Worm (Caenorhabditis elegans) whole organism, L1 larva: ENCODE data around the gene ZK154.6.

ENCODE experiments used
- C16A3.4 ChIP-seq: fragments of 150-350 bp; optimal IDR thresholded peaks from 2 replicates; lab custom pipeline; 2014; ENCODE audit warnings: missing biosample characterization, missing genetic modification characterization
- Y116A8C.19 ChIP-seq: sonication (generic microtip); optimal IDR thresholded peaks from 2 replicates; lab custom pipeline; 2016; ENCODE audit warnings: missing compliant biosample characterization, missing genetic modification characterization, borderline replicate concordance
- aha-1 ChIP-seq: fragments of 150-350 bp; optimal IDR thresholded peaks from 2 replicates; lab custom pipeline; 2014; ENCODE audit warnings: missing biosample characterization, missing genetic modification characterization
- alr-1 ChIP-seq: fragments of 200-800 bp; sonication (Bioruptor generic); optimal IDR thresholded peaks from 2 replicates; lab custom pipeline; 2018; ENCODE audit warnings: borderline replicate concordance, mild to moderate bottlenecking, missing genetic modification characterization, missing compliant biosample characterization
- aly-2 ChIP-seq: fragments of 150-350 bp; optimal IDR thresholded peaks from 2 replicates; lab custom pipeline; 2014; ENCODE audit warnings: missing biosample characterization, missing genetic modification characterization
- ceh-63 ChIP-seq: fragments of 200-800 bp; sonication (Bioruptor generic); optimal IDR thresholded peaks from 2 replicates; lab custom pipeline; 2018; ENCODE audit warnings: mild to moderate bottlenecking, missing genetic modification characterization, missing compliant biosample characterization
- ceh-8 ChIP-seq: fragments of 200-800 bp; sonication (Bioruptor generic); optimal IDR thresholded peaks from 2 replicates; lab custom pipeline; 2018; ENCODE audit warnings: mild to moderate bottlenecking, missing genetic modification characterization, moderate library complexity, missing compliant biosample characterization
- ceh-88 ChIP-seq: fragments of 200-800 bp; sonication (Bioruptor generic); IDR thresholded peaks from 2 replicates; pipeline ENCODE4 v1.3.6; 2022; ENCODE audit warnings: missing genetic modification characterization, missing compliant biosample characterization
- ceh-90 ChIP-seq: sonication (generic microtip); optimal IDR thresholded peaks from 2 replicates; lab custom pipeline; 2016; ENCODE audit warnings: missing genetic modification characterization, missing compliant biosample characterization
- ces-1 ChIP-seq: fragments of 150-350 bp; optimal IDR thresholded peaks from 2 replicates; lab custom pipeline; 2014; ENCODE audit warnings: missing biosample characterization, missing genetic modification reagents, missing genetic modification characterization
- dpl-1 ChIP-seq, 3 experiments: fragments of 150-350 bp in 2 of 3; sonication (generic microtip) in 1 of 3; optimal IDR thresholded peaks; 2 replicates each; lab custom pipeline; 2014 to 2017; ENCODE audit warnings: missing biosample characterization in 3 of 3, missing genetic modification characterization in 3 of 3, missing genetic modification reagents in 3 of 3
- dsc-1 ChIP-seq: sonication (generic microtip); optimal IDR thresholded peaks from 2 replicates; lab custom pipeline; 2016; ENCODE audit warnings: mild to moderate bottlenecking, missing genetic modification characterization, missing compliant biosample characterization
- efl-3 ChIP-seq: fragments of 200-800 bp; sonication (Bioruptor generic); optimal IDR thresholded peaks from 2 replicates; lab custom pipeline; 2018; ENCODE audit warnings: mild to moderate bottlenecking, missing genetic modification characterization, missing compliant biosample characterization
- egl-13 ChIP-seq: sonication (generic microtip); optimal IDR thresholded peaks from 2 replicates; lab custom pipeline; 2016; ENCODE audit warnings: missing genotype, missing genetic modification reagents, missing genetic modification characterization, missing compliant biosample characterization
- egl-27 ChIP-seq, 2 experiments: fragments of 150-350 bp in 1 of 2; sonication (generic microtip); optimal IDR thresholded peaks; 3 replicates each; lab custom pipeline; 2017 to 2018; ENCODE audit warnings: missing biosample characterization in 2 of 2, missing genetic modification characterization in 2 of 2, missing genetic modification reagents in 2 of 2
- elt-2 ChIP-seq: sonication (generic microtip); optimal IDR thresholded peaks from 2 replicates; lab custom pipeline; 2016; ENCODE audit warnings: missing genetic modification characterization, mild to moderate bottlenecking, inconsistent platforms, missing compliant biosample characterization, missing genetic modification reagents
- elt-3 ChIP-seq, 6 experiments: fragments of 150-350 bp in 1 of 6; sonication (generic microtip); optimal IDR thresholded peaks; 2 replicates each; lab custom pipeline; 2017 to 2018; ENCODE audit warnings: missing biosample characterization in 6 of 6, missing genetic modification characterization in 6 of 6, inconsistent platforms in 1 of 6
- fkh-10 ChIP-seq: sonication (generic microtip); optimal IDR thresholded peaks from 2 replicates; lab custom pipeline; 2017; ENCODE audit warnings: missing biosample characterization, missing genetic modification reagents, missing genetic modification characterization
- fos-1 ChIP-seq: fragments of 150-350 bp; optimal IDR thresholded peaks from 2 replicates; lab custom pipeline; 2014; ENCODE audit warnings: missing biosample characterization, missing genetic modification characterization
- grh-1 ChIP-seq: fragments of 200-800 bp; sonication (Bioruptor generic); IDR thresholded peaks from 2 replicates; pipeline ENCODE4 v1.3.6; 2022; ENCODE audit warnings: missing genetic modification reagents, missing genetic modification characterization, missing compliant biosample characterization
- hlh-4 ChIP-seq: sonication (generic microtip); optimal IDR thresholded peaks from 2 replicates; lab custom pipeline; 2016; ENCODE audit warnings: mild to moderate bottlenecking, missing genetic modification characterization, missing compliant biosample characterization
- hpl-2 ChIP-seq: fragments of 150-350 bp; optimal IDR thresholded peaks from 2 replicates; lab custom pipeline; 2014; ENCODE audit warnings: missing biosample characterization, missing genetic modification reagents, missing genetic modification characterization
- irx-1 ChIP-seq: sonication (generic microtip); optimal IDR thresholded peaks from 2 replicates; lab custom pipeline; 2016; ENCODE audit warnings: missing genetic modification characterization, missing compliant biosample characterization
- jun-1 ChIP-seq: fragments of 150-350 bp; optimal IDR thresholded peaks from 2 replicates; lab custom pipeline; 2014; ENCODE audit warnings: missing biosample characterization, missing genetic modification reagents, missing genetic modification characterization
- lin-13 ChIP-seq: fragments of 150-350 bp; optimal IDR thresholded peaks from 2 replicates; lab custom pipeline; 2014; ENCODE audit warnings: missing biosample characterization, missing genetic modification reagents, missing genetic modification characterization
- lin-14 ChIP-seq: fragments of 200-800 bp; sonication (Bioruptor generic); optimal IDR thresholded peaks from 2 replicates; lab custom pipeline; 2018; ENCODE audit warnings: mild to moderate bottlenecking, missing genetic modification characterization, moderate library complexity, missing compliant biosample characterization
- lin-35 ChIP-seq, 2 experiments: fragments of 150-350 bp; optimal IDR thresholded peaks; 2 replicates each; lab custom pipeline; 2014; ENCODE audit warnings: missing biosample characterization in 2 of 2, missing genetic modification characterization in 2 of 2, missing genetic modification reagents in 2 of 2
- lin-39 ChIP-seq: fragments of 150-350 bp; optimal IDR thresholded peaks from 2 replicates; lab custom pipeline; 2014; ENCODE audit warnings: missing biosample characterization, missing genetic modification reagents, missing genetic modification characterization
- lir-3 ChIP-seq: sonication (generic microtip); optimal IDR thresholded peaks from 2 replicates; lab custom pipeline; 2016; ENCODE audit warnings: mild to moderate bottlenecking, missing genetic modification characterization, moderate library complexity, missing compliant biosample characterization; ENCODE audit not compliant: poor library complexity
- lsy-2 ChIP-seq, 2 experiments: fragments of 150-350 bp; optimal IDR thresholded peaks; 2 replicates each; lab custom pipeline; 2014; ENCODE audit warnings: missing biosample characterization in 2 of 2, missing genetic modification characterization in 2 of 2
- mab-9 ChIP-seq: fragments of 200-800 bp; sonication (Bioruptor generic); IDR thresholded peaks from 2 replicates; pipeline ENCODE4 v1.3.6; 2022; ENCODE audit warnings: missing genetic modification reagents, missing genetic modification characterization, missing compliant biosample characterization
- mdl-1 ChIP-seq, 2 experiments: fragments of 150-350 bp; optimal IDR thresholded peaks; 2 replicates each; lab custom pipeline; 2014 to 2017; ENCODE audit warnings: missing biosample characterization in 2 of 2, missing genetic modification characterization in 2 of 2, inconsistent platforms in 1 of 2
- nhr-11 ChIP-seq: fragments of 150-350 bp; optimal IDR thresholded peaks from 2 replicates; lab custom pipeline; 2014; ENCODE audit warnings: missing biosample characterization, missing genetic modification characterization
- nhr-12 ChIP-seq: sonication (generic microtip); optimal IDR thresholded peaks from 2 replicates; lab custom pipeline; 2017; ENCODE audit warnings: missing biosample characterization, missing genetic modification characterization
- nhr-20 ChIP-seq: sonication (generic microtip); optimal IDR thresholded peaks from 2 replicates; lab custom pipeline; 2016; ENCODE audit warnings: mild to moderate bottlenecking, missing genetic modification characterization, missing compliant biosample characterization
- nhr-237 ChIP-seq: fragments of 150-350 bp; optimal IDR thresholded peaks from 2 replicates; lab custom pipeline; 2014; ENCODE audit warnings: missing biosample characterization, missing genetic modification characterization
- nhr-71 ChIP-seq: sonication (generic microtip); optimal IDR thresholded peaks from 2 replicates; lab custom pipeline; 2016; ENCODE audit warnings: mild to moderate bottlenecking, missing genetic modification characterization, moderate library complexity, missing compliant biosample characterization
- nhr-76 ChIP-seq: sonication (generic microtip); optimal IDR thresholded peaks from 2 replicates; lab custom pipeline; 2017; ENCODE audit warnings: missing biosample characterization, missing genetic modification characterization
- nhr-90 ChIP-seq: sonication (generic microtip); optimal IDR thresholded peaks from 2 replicates; lab custom pipeline; 2016; ENCODE audit warnings: mild to moderate bottlenecking, missing genetic modification characterization, missing compliant biosample characterization; ENCODE audit not compliant: poor library complexity
- pag-3 ChIP-seq: sonication (generic microtip); optimal IDR thresholded peaks from 2 replicates; lab custom pipeline; 2017; ENCODE audit warnings: missing genetic modification characterization, mild to moderate bottlenecking, missing compliant biosample characterization, antibody characterized with exemption, borderline replicate concordance; ENCODE audit not compliant: insufficient read depth
- rnt-1 ChIP-seq: sonication (generic microtip); optimal IDR thresholded peaks from 2 replicates; lab custom pipeline; 2016; ENCODE audit warnings: mild to moderate bottlenecking, missing genetic modification characterization, moderate library complexity, missing compliant biosample characterization
- skn-1 ChIP-seq: fragments of 150-350 bp; optimal IDR thresholded peaks from 2 replicates; lab custom pipeline; 2014; ENCODE audit warnings: missing biosample characterization, missing genetic modification characterization
- snu-23 ChIP-seq: sonication (generic microtip); optimal IDR thresholded peaks from 2 replicates; lab custom pipeline; 2016; ENCODE audit warnings: missing genetic modification characterization, missing compliant biosample characterization
- sox-4 ChIP-seq: sonication (generic microtip); optimal IDR thresholded peaks from 2 replicates; lab custom pipeline; 2016; ENCODE audit warnings: missing genetic modification characterization, missing compliant biosample characterization
- sptf-1 ChIP-seq: fragments of 150-350 bp; optimal IDR thresholded peaks from 2 replicates; lab custom pipeline; 2014; ENCODE audit warnings: missing biosample characterization, missing genetic modification characterization
- tlp-1 ChIP-seq: fragments of 150-350 bp; optimal IDR thresholded peaks from 2 replicates; lab custom pipeline; 2014; ENCODE audit warnings: missing biosample characterization, missing genetic modification characterization
- unc-130 ChIP-seq: fragments of 150-350 bp; optimal IDR thresholded peaks from 2 replicates; lab custom pipeline; 2017; ENCODE audit warnings: missing biosample characterization, missing genetic modification characterization, inconsistent platforms
- vab-15 ChIP-seq: sonication (generic microtip); optimal IDR thresholded peaks from 2 replicates; lab custom pipeline; 2017; ENCODE audit warnings: missing genotype, mild to moderate bottlenecking, missing genetic modification characterization, missing compliant biosample characterization
- xbp-1 ChIP-seq: sonication (generic microtip); optimal IDR thresholded peaks from 2 replicates; lab custom pipeline; 2016; ENCODE audit warnings: missing genetic modification characterization, missing compliant biosample characterization
- zag-1 ChIP-seq: fragments of 150-350 bp; optimal IDR thresholded peaks from 2 replicates; lab custom pipeline; 2014; ENCODE audit warnings: missing biosample characterization, missing genetic modification characterization
- zip-4 ChIP-seq: fragments of 200-800 bp; sonication (Bioruptor generic); optimal IDR thresholded peaks from 2 replicates; lab custom pipeline; 2018; ENCODE audit warnings: mild to moderate bottlenecking, missing genetic modification characterization, moderate library complexity, missing compliant biosample characterization
- ztf-11 ChIP-seq, 2 experiments: sonication (generic microtip); optimal IDR thresholded peaks; 2 replicates each; lab custom pipeline; 2016 to 2017; ENCODE audit warnings: missing genetic modification characterization in 2 of 2, missing biosample characterization in 1 of 2, missing compliant biosample characterization in 1 of 2

ZK154.6 gene

ce11 chrX:7787885-7788353 lies 5.4 kb downstream of the ZK154.6 start, which contains the start of gene ZK154.5:
TSS of gene ZK154.5 (minus strand) at chrX:7787935.
- no peak for TF ChIP-seq ceh-88 (GFP tag; lab: Robert Waterston, UW)
- no peak for TF ChIP-seq nhr-76 (tag; lab: Kevin White, UChicago)
- no peak for TF ChIP-seq lin-13 (GFP tag; lab: Kevin White, UChicago)
- TF ChIP-seq fkh-10 = no peak
- no peak for TF ChIP-seq nhr-12 (tag; lab: Kevin White, UChicago)
- no peak for TF ChIP-seq jun-1 (tag; lab: Kevin White, UChicago)
- no peak for TF ChIP-seq nhr-237 (tag; lab: Kevin White, UChicago)
- peak in 1 of 2 experiments; percentile 52 for TF ChIP-seq mdl-1 (tag; optimal IDR thresholded peaks at IDR 0.05; lab: Kevin White, UChicago)
- TF ChIP-seq nhr-11 (tag; lab: Kevin White, UChicago) = no peak
- TF ChIP-seq grh-1 = no peak
- TF ChIP-seq dsc-1 (tag; lab: Kevin White, UChicago) = no peak
- TF ChIP-seq elt-2 (tag; lab: Kevin White, UChicago) = no peak
- peak; percentile 18 to 61 for TF ChIP-seq lsy-2 (tag; optimal IDR thresholded peaks at IDR 0.05; lab: Kevin White, UChicago)
- TF ChIP-seq ceh-8 (GFP tag; lab: Kevin White, UChicago) = no peak
- no peak for TF ChIP-seq hpl-2
- TF ChIP-seq elt-3 (tag; optimal IDR thresholded peaks at IDR 0.05; lab: Kevin White, UChicago) = peak in 1 of 6 experiments; percentile 50
- TF ChIP-seq zag-1 (tag; lab: Kevin White, UChicago) = no peak
- no peak for TF ChIP-seq sptf-1 (tag; lab: Kevin White, UChicago)
- TF ChIP-seq zip-4 (GFP tag; lab: Kevin White, UChicago) = no peak
- peak in 1 of 2 experiments; percentile 16 for TF ChIP-seq ztf-11 (tag; optimal IDR thresholded peaks at IDR 0.05; lab: Kevin White, UChicago)
- no peak for TF ChIP-seq alr-1 (tag; lab: Kevin White, UChicago)
- peak; percentile 31 for TF ChIP-seq rnt-1 (tag; lab: Kevin White, UChicago)
- no peak for TF ChIP-seq efl-3
- TF ChIP-seq C16A3.4 (tag; lab: Kevin White, UChicago) = peak; percentile 30
- no peak for TF ChIP-seq ces-1 (GFP tag; lab: Kevin White, UChicago)
- TF ChIP-seq fos-1 (tag; lab: Kevin White, UChicago) = no peak
- no peak for TF ChIP-seq lin-39 (tag; lab: Kevin White, UChicago)
- TF ChIP-seq lin-14 (GFP tag; lab: Kevin White, UChicago) = peak; percentile 80
- TF ChIP-seq sox-4 (tag; lab: Kevin White, UChicago) = no peak
- no peak for TF ChIP-seq pag-3 (tag; lab: Kevin White, UChicago)
- peak; percentile 59 for TF ChIP-seq nhr-20 (tag; lab: Kevin White, UChicago)
- no peak for TF ChIP-seq Y116A8C.19 (tag; lab: Kevin White, UChicago)
- TF ChIP-seq mab-9 (GFP tag; lab: Robert Waterston, UW) = no peak
- no peak for TF ChIP-seq irx-1 (tag; lab: Kevin White, UChicago)
- TF ChIP-seq egl-13 (tag; lab: Kevin White, UChicago) = no peak
- no peak for TF ChIP-seq aha-1 (tag; lab: Kevin White, UChicago)
- no peak for TF ChIP-seq lir-3 (tag; lab: Kevin White, UChicago)
- peak; percentile 11 to 64 (median 45) for TF ChIP-seq dpl-1 (GFP tag; optimal IDR thresholded peaks at IDR 0.05; lab: Kevin White, UChicago)
- TF ChIP-seq egl-27 (tag; optimal IDR thresholded peaks at IDR 0.05; lab: Kevin White, UChicago) = no peak
- TF ChIP-seq vab-15 (tag; lab: Kevin White, UChicago) = no peak
- TF ChIP-seq ceh-63 (GFP tag; lab: Kevin White, UChicago) = no peak
- peak; percentile 48 for TF ChIP-seq xbp-1 (tag; lab: Kevin White, UChicago)
- TF ChIP-seq lin-35 (GFP tag; optimal IDR thresholded peaks at IDR 0.05; lab: Kevin White, UChicago) = peak; percentile 58 to 74
- no peak for TF ChIP-seq nhr-90 (tag; lab: Kevin White, UChicago)
- TF ChIP-seq unc-130 (tag; lab: Kevin White, UChicago) = no peak
- peak; percentile 59 for TF ChIP-seq nhr-71 (tag; lab: Kevin White, UChicago)
- TF ChIP-seq hlh-4 (tag; lab: Kevin White, UChicago) = no peak
- no peak for TF ChIP-seq aly-2 (tag; lab: Kevin White, UChicago)
- peak; percentile 74 for TF ChIP-seq snu-23 (GFP tag; lab: Kevin White, UChicago)
- TF ChIP-seq ceh-90 = no peak
- TF ChIP-seq skn-1 (tag; lab: Kevin White, UChicago) = peak; percentile 15
- no peak for TF ChIP-seq tlp-1 (tag; lab: Kevin White, UChicago)
